Worm (Caenorhabditis elegans) whole organism, L2 larva: ENCODE measurements around the gene col-36.
A peak's percentile ranks its signal among the peaks of the same experiment; 100 is the strongest.

ENCODE experiments used
- C34F6.9 ChIP-seq: fragments of 150-350 bp; optimal IDR thresholded peaks from 2 replicates; lab custom pipeline; 2014; ENCODE audit warnings: missing biosample characterization, missing genetic modification characterization
- F13H6.1 ChIP-seq: sonication (generic microtip); optimal IDR thresholded peaks from 2 replicates; lab custom pipeline; 2016; ENCODE audit warnings: missing genetic modification characterization, missing compliant biosample characterization
- Y55F3AM.14 ChIP-seq: fragments of 200-800 bp; sonication (Bioruptor generic); optimal IDR thresholded peaks from 2 replicates; lab custom pipeline; 2018; ENCODE audit warnings: mild to moderate bottlenecking, missing genetic modification characterization, missing compliant biosample characterization
- ZK546.5 ChIP-seq: sonication (generic microtip); optimal IDR thresholded peaks from 2 replicates; lab custom pipeline; 2017; ENCODE audit warnings: missing biosample characterization, missing genetic modification characterization
- aly-2 ChIP-seq: fragments of 150-350 bp; optimal IDR thresholded peaks from 2 replicates; lab custom pipeline; 2014; ENCODE audit warnings: missing biosample characterization, missing genetic modification characterization
- ama-1 ChIP-seq: fragments of 150-350 bp; optimal IDR thresholded peaks from 2 replicates; lab custom pipeline; 2018; ENCODE audit warnings: inconsistent platforms
- ceh-82 ChIP-seq: fragments of 150-350 bp; optimal IDR thresholded peaks from 2 replicates; lab custom pipeline; 2014; ENCODE audit warnings: missing biosample characterization, missing genetic modification characterization
- crh-2 ChIP-seq: sonication (generic microtip); optimal IDR thresholded peaks from 2 replicates; lab custom pipeline; 2017; ENCODE audit warnings: missing biosample characterization, missing genetic modification characterization
- dmd-4 ChIP-seq: sonication (generic microtip); optimal IDR thresholded peaks from 2 replicates; lab custom pipeline; 2017; ENCODE audit warnings: missing biosample characterization, missing genetic modification characterization
- egl-27 ChIP-seq: sonication (generic microtip); optimal IDR thresholded peaks from 3 replicates; lab custom pipeline; 2017; ENCODE audit warnings: missing biosample characterization, missing genetic modification reagents, missing genetic modification characterization
- elt-1 ChIP-seq: fragments of 150-350 bp; optimal IDR thresholded peaks from 2 replicates; lab custom pipeline; 2014; ENCODE audit warnings: missing biosample characterization, missing genetic modification characterization
- elt-3 ChIP-seq: sonication (generic microtip); optimal IDR thresholded peaks from 2 replicates; lab custom pipeline; 2017; ENCODE audit warnings: missing biosample characterization, missing genetic modification characterization
- fos-1 ChIP-seq: fragments of 150-350 bp; optimal IDR thresholded peaks from 2 replicates; lab custom pipeline; 2014; ENCODE audit warnings: missing biosample characterization, missing genetic modification characterization
- gmeb-1 ChIP-seq: fragments of 150-350 bp; optimal IDR thresholded peaks from 2 replicates; lab custom pipeline; 2014; ENCODE audit warnings: missing biosample characterization, missing genetic modification characterization
- lin-11 ChIP-seq: fragments of 150-350 bp; sonication (generic microtip); optimal IDR thresholded peaks from 2 replicates; lab custom pipeline; 2014; ENCODE audit warnings: missing biosample characterization, missing genetic modification characterization, inconsistent platforms, mixed read lengths
- lin-13 ChIP-seq: fragments of 150-350 bp; optimal IDR thresholded peaks from 2 replicates; lab custom pipeline; 2014; ENCODE audit warnings: missing biosample characterization, missing genetic modification reagents, missing genetic modification characterization
- lsy-2 ChIP-seq, 2 experiments: fragments of 150-350 bp in 1 of 2; sonication (generic microtip) in 1 of 2; optimal IDR thresholded peaks; 2 replicates each; lab custom pipeline; 2014 to 2017; ENCODE audit warnings: missing biosample characterization in 2 of 2, missing genetic modification characterization in 2 of 2
- mab-5 ChIP-seq: fragments of 150-350 bp; optimal IDR thresholded peaks from 2 replicates; lab custom pipeline; 2014; ENCODE audit warnings: missing biosample characterization, missing genetic modification characterization
- nhr-129 ChIP-seq: fragments of 150-350 bp; optimal IDR thresholded peaks from 2 replicates; lab custom pipeline; 2014; ENCODE audit warnings: missing biosample characterization, missing genetic modification characterization
- nhr-21 ChIP-seq: fragments of 150-350 bp; optimal IDR thresholded peaks from 2 replicates; lab custom pipeline; 2014; ENCODE audit warnings: missing biosample characterization, missing genetic modification characterization
- nhr-23 ChIP-seq: fragments of 150-350 bp; optimal IDR thresholded peaks from 2 replicates; lab custom pipeline; 2014; ENCODE audit warnings: missing biosample characterization, missing genetic modification reagents, missing genetic modification characterization
- nhr-237 ChIP-seq: fragments of 150-350 bp; optimal IDR thresholded peaks from 2 replicates; lab custom pipeline; 2014; ENCODE audit warnings: missing biosample characterization, missing genetic modification characterization
- nhr-25 ChIP-seq: fragments of 150-350 bp; sonication (generic microtip); optimal IDR thresholded peaks from 3 replicates; lab custom pipeline; 2014; ENCODE audit warnings: missing biosample characterization, missing genetic modification characterization
- nhr-6 ChIP-seq: fragments of 150-350 bp; optimal IDR thresholded peaks from 2 replicates; lab custom pipeline; 2014; ENCODE audit warnings: missing biosample characterization, missing genetic modification characterization
- nhr-77 ChIP-seq: fragments of 150-350 bp; optimal IDR thresholded peaks from 2 replicates; lab custom pipeline; 2014; ENCODE audit warnings: missing biosample characterization, missing genetic modification characterization
- peb-1 ChIP-seq: fragments of 150-350 bp; optimal IDR thresholded peaks from 2 replicates; lab custom pipeline; 2014; ENCODE audit warnings: missing biosample characterization, missing genetic modification characterization
- sem-4 ChIP-seq: fragments of 150-350 bp; optimal IDR thresholded peaks from 2 replicates; lab custom pipeline; 2014; ENCODE audit warnings: missing biosample characterization, missing genetic modification reagents, missing genetic modification characterization
- sma-3 ChIP-seq: sonication (generic microtip); optimal IDR thresholded peaks from 2 replicates; lab custom pipeline; 2016; ENCODE audit warnings: missing genetic modification reagents, missing genetic modification characterization, missing compliant biosample characterization
- sma-9 ChIP-seq, 2 experiments: fragments of 150-350 bp in 1 of 2; sonication (generic microtip) in 1 of 2; optimal IDR thresholded peaks; 2 replicates each; lab custom pipeline; 2014 to 2016; ENCODE audit warnings: missing genetic modification characterization in 2 of 2, mild to moderate bottlenecking in 1 of 2, missing biosample characterization in 1 of 2, missing compliant biosample characterization in 1 of 2, missing genetic modification reagents in 1 of 2, moderate library complexity in 1 of 2
- unc-39 ChIP-seq: fragments of 150-350 bp; optimal IDR thresholded peaks from 2 replicates; lab custom pipeline; 2014; ENCODE audit warnings: missing biosample characterization, missing genetic modification characterization
- unc-62 ChIP-seq: fragments of 150-350 bp; optimal IDR thresholded peaks from 2 replicates; lab custom pipeline; 2014; ENCODE audit warnings: missing biosample characterization, missing genetic modification reagents, missing genetic modification characterization
- zag-1 ChIP-seq: fragments of 150-350 bp; optimal IDR thresholded peaks from 2 replicates; lab custom pipeline; 2014; ENCODE audit warnings: missing biosample characterization, missing genetic modification characterization
- ztf-11 ChIP-seq: sonication (generic microtip); optimal IDR thresholded peaks from 2 replicates; lab custom pipeline; 2017; ENCODE audit warnings: missing biosample characterization, missing genetic modification characterization

The col-36 gene

DNA sequence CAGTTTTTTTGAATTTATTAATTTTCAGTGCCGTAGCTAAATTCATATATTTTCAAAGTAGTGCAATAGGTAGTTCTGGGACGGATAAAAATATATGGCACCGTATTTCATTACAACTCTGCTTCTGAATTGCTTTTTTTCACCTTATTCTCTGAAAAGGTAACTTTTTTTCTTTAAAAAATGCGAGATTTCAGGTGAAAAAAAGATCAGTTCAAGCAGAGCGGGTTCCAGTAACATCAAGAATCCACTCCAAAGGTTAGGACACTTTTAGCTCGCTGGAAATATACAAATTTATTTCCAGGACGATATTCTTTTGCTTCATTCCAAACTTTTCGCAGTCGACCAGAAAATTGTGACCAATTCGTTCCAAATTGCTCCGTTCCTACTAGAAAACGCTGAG is 20.5 kb downstream of the col-36 start, which contains the start of gene T07F8.1:
Gene T07F8.1 (plus strand): TSS at position 301 of the 400 bp plus-strand sequence.
- TF ChIP-seq C34F6.9 (tag; lab: Kevin White, UChicago) = no peak

- TF ChIP-seq egl-27 (tag; lab: Kevin White, UChicago) (no peak), lsy-2 (tag; optimal IDR thresholded peaks at IDR 0.05; lab: Kevin White, UChicago) (peak; percentile 14 to 80), C34F6.9 (tag; lab: Kevin White, UChicago) (peak; percentile 62), crh-2 (peak; percentile 29), nhr-25 (peak; percentile 28), gmeb-1 (peak; percentile 29), sem-4 (tag; lab: Kevin White, UChicago) (no peak), lin-13 (GFP tag; lab: Kevin White, UChicago) (peak; percentile 39)
Observed at ce11 chrII:7147550-7147949, 21.1 kb downstream of the col-36 start.

DNA sequence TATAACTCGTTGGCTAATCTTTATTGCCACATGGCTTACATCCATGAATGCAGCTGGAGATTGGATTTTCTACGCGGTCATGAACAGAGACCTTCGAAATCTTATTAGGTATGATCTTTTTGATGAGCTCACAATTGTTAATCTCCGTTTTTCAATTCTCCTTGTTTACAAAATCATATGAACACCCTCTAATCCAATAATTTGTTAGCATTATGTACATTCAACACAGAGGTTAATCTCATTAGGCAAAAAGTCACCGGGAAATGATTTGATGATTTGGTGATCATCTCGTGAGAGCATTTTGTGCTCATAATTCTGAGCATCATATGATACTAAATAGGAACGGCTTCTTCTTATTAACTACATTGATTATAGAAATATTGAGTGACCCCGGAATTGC is 22.4 kb downstream of the col-36 start:
- no peak for TF ChIP-seq nhr-237 (tag; lab: Kevin White, UChicago)
- no peak for TF ChIP-seq nhr-23 (tag; lab: Kevin White, UChicago)
- no peak for TF ChIP-seq aly-2 (tag; lab: Kevin White, UChicago)
- TF ChIP-seq elt-1 (tag; lab: Kevin White, UChicago) = no peak
- TF ChIP-seq unc-39 (tag; lab: Kevin White, UChicago) = no peak
- TF ChIP-seq peb-1 (tag; lab: Kevin White, UChicago) = no peak
- no peak for TF ChIP-seq sma-9 (GFP tag; optimal IDR thresholded peaks at IDR 0.05; lab: Kevin White, UChicago)
- TF ChIP-seq sma-9 (tag; optimal IDR thresholded peaks at IDR 0.05; lab: Kevin White, UChicago) = no peak
- TF ChIP-seq nhr-6 = no peak

DNA sequence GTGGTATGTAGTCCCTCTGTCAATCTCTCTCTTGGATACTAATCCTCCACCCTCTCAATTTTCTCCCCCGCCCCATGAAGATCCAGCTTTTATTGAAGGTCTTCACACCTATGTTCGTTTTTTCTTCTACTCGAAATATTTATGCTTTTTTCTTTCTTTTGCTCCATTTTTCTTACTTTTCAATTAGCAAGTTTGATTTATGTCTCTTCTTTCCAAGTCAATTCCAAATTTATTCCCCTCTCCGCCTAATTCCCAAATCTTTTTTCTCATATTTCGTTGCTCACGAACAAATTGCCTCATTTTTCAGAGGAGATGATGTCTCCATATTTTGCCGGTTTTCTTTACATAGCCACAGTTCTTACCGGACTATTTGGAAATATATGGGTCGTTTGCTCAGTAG is 24.3 kb downstream of the col-36 start, which contains the start of gene npr-31:
Gene npr-31 (plus strand): TSS at position 301 of the 400 bp plus-strand sequence.
- TF ChIP-seq lin-11 (no peak), sma-3 (GFP tag; lab: Kevin White, UChicago) (no peak), dmd-4 (tag; lab: Kevin White, UChicago) (no peak), nhr-77 (tag; lab: Kevin White, UChicago) (no peak), C34F6.9 (tag; lab: Kevin White, UChicago) (no peak), ZK546.5 (tag; lab: Kevin White, UChicago) (no peak), sma-9 (GFP tag; optimal IDR thresholded peaks at IDR 0.05; lab: Kevin White, UChicago) (no peak), sma-9 (tag; optimal IDR thresholded peaks at IDR 0.05; lab: Kevin White, UChicago) (no peak), nhr-23 (tag; lab: Kevin White, UChicago) (no peak), sem-4 (tag; lab: Kevin White, UChicago) (no peak), Y55F3AM.14 (no peak), mab-5 (tag; lab: Kevin White, UChicago) (no peak), ztf-11 (no peak), nhr-6 (no peak), aly-2 (tag; lab: Kevin White, UChicago) (no peak), unc-62 (no peak)
- TF ChIP-seq, all 48 proteins: peak for 0

- TF ChIP-seq zag-1 (tag; lab: Kevin White, UChicago) (no peak), unc-39 (tag; lab: Kevin White, UChicago) (no peak), fos-1 (tag; lab: Kevin White, UChicago) (peak; percentile 67), sma-9 (GFP tag; optimal IDR thresholded peaks at IDR 0.05; lab: Kevin White, UChicago) (peak; percentile 54), sma-9 (tag; optimal IDR thresholded peaks at IDR 0.05; lab: Kevin White, UChicago) (no peak), F13H6.1 (tag; lab: Kevin White, UChicago) (no peak), Y55F3AM.14 (no peak)
Observed at ce11 chrII:7139064-7139463, 29.5 kb downstream of the col-36 start.

DNA sequence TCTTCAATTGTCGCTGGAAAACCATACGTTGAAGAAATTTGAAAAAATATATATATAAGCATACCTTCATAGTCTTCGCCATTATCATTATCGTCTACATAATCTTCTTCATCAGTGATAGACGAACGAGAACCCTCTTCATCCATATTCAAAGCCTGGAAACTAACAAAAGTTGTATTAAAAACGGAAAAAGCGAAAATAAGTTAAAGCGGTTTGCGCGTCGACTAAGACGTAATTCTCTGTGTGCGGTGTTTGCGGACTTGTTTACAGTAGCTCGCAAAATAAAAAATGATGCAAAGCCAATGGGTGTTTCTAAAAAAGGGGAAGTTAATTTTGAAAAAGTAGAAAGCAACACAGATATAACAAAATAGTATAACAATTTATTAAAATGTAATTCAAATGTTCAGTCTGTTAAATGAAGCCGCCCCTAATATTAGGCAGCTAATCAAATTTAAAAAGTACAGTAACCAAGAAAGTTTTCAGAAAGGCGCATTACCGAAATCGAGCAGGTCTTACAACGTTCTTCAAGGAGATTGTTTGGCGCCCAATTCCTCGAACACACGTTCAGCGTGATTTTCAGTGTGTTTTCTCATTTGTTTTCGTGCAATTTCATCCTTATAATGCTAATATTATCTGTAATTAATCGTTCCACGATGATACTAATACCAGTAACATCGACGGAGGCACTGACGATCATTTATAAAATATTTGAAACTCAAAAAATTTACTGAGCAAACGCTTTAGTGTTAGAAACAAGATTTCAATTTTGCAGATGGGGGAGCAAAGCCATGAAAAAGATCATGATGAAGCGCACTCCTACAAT is 36.5 kb downstream of the col-36 start, which contains the start of the genes T07F8.4 and gld-3:
Gene T07F8.4 (minus strand): TSS at position 162 of the 823 bp plus-strand sequence.
Gene gld-3 (plus strand): TSS at position 773 of the 823 bp plus-strand sequence.
- TF ChIP-seq lsy-2 (tag; optimal IDR thresholded peaks at IDR 0.05; lab: Kevin White, UChicago) (peak; percentile 41 to 96), sma-3 (GFP tag; lab: Kevin White, UChicago) (no peak), lin-13 (GFP tag; lab: Kevin White, UChicago) (no peak), fos-1 (tag; lab: Kevin White, UChicago) (peak; percentile 33), nhr-6 (no peak), crh-2 (peak; percentile 12), ceh-82 (tag; lab: Kevin White, UChicago) (no peak), lin-11 (no peak), nhr-237 (tag; lab: Kevin White, UChicago) (no peak), C34F6.9 (tag; lab: Kevin White, UChicago) (peak; percentile 56), ama-1 (no peak), unc-62 (no peak), nhr-21 (tag; lab: Kevin White, UChicago) (no peak), sma-9 (GFP tag; optimal IDR thresholded peaks at IDR 0.05; lab: Kevin White, UChicago) (no peak), sma-9 (tag; optimal IDR thresholded peaks at IDR 0.05; lab: Kevin White, UChicago) (no peak), ztf-11 (no peak), nhr-77 (tag; lab: Kevin White, UChicago) (no peak), nhr-129 (tag; lab: Kevin White, UChicago) (peak; percentile 76), egl-27 (tag; lab: Kevin White, UChicago) (no peak), elt-3 (tag; lab: Kevin White, UChicago) (no peak)
- TF ChIP-seq, all 48 proteins: peak for 5
